Worm (Caenorhabditis elegans) whole organism, L4 larva: ENCODE data around the gene dnj-5.

Experiments
- aly-2 ChIP-seq: sonication (generic microtip); optimal IDR thresholded peaks from 2 replicates; lab custom pipeline; 2018; ENCODE audit warnings: missing biosample characterization, missing genetic modification characterization
- ama-1 ChIP-seq: fragments of 150-350 bp; optimal IDR thresholded peaks from 2 replicates; lab custom pipeline; 2014; ENCODE audit warnings: inconsistent platforms, mixed read lengths
- cey-2 ChIP-seq: sonication (generic microtip); optimal IDR thresholded peaks from 3 replicates; lab custom pipeline; 2017; ENCODE audit warnings: missing genetic modification characterization, mild to moderate bottlenecking, missing compliant biosample characterization, antibody characterized with exemption, borderline replicate concordance; ENCODE audit not compliant: insufficient read depth
- egl-27 ChIP-seq: sonication (generic microtip); optimal IDR thresholded peaks from 3 replicates; lab custom pipeline; 2017; ENCODE audit warnings: missing biosample characterization, missing genetic modification reagents, missing genetic modification characterization
- lir-3 ChIP-seq: sonication (generic microtip); optimal IDR thresholded peaks from 2 replicates; lab custom pipeline; 2016; ENCODE audit warnings: mild to moderate bottlenecking, missing genetic modification characterization, missing compliant biosample characterization
- mdt-29 ChIP-seq: fragments of 200-800 bp; sonication (Bioruptor generic); IDR thresholded peaks from 2 replicates; pipeline ENCODE4 v1.3.6; 2022; ENCODE audit warnings: missing genetic modification reagents, missing genetic modification characterization, missing compliant biosample characterization
- nhr-25 ChIP-seq: sonication (generic microtip); optimal IDR thresholded peaks from 2 replicates; lab custom pipeline; 2017; ENCODE audit warnings: missing genetic modification characterization, mild to moderate bottlenecking, missing compliant biosample characterization, antibody characterized with exemption, moderate library complexity, borderline replicate concordance; ENCODE audit not compliant: insufficient read depth
- snpc-4 ChIP-seq: fragments of 150-350 bp; optimal IDR thresholded peaks from 2 replicates; lab custom pipeline; 2014; ENCODE audit warnings: missing biosample characterization, missing genetic modification characterization
- tra-1 ChIP-seq: fragments of 200-800 bp; sonication (Bioruptor generic); IDR thresholded peaks from 2 replicates; pipeline ENCODE4 v1.3.6; 2022; ENCODE audit warnings: missing genetic modification reagents, missing genetic modification characterization, missing compliant biosample characterization
- vab-7 ChIP-seq: fragments of 200-800 bp; sonication (Bioruptor generic); IDR thresholded peaks from 2 replicates; pipeline ENCODE4 v1.3.6; 2022; ENCODE audit warnings: missing genetic modification reagents, missing genetic modification characterization, missing compliant biosample characterization
- ztf-11 ChIP-seq: fragments of 150-350 bp; optimal IDR thresholded peaks from 2 replicates; lab custom pipeline; 2014; ENCODE audit warnings: missing biosample characterization, missing genetic modification characterization

DNA sequence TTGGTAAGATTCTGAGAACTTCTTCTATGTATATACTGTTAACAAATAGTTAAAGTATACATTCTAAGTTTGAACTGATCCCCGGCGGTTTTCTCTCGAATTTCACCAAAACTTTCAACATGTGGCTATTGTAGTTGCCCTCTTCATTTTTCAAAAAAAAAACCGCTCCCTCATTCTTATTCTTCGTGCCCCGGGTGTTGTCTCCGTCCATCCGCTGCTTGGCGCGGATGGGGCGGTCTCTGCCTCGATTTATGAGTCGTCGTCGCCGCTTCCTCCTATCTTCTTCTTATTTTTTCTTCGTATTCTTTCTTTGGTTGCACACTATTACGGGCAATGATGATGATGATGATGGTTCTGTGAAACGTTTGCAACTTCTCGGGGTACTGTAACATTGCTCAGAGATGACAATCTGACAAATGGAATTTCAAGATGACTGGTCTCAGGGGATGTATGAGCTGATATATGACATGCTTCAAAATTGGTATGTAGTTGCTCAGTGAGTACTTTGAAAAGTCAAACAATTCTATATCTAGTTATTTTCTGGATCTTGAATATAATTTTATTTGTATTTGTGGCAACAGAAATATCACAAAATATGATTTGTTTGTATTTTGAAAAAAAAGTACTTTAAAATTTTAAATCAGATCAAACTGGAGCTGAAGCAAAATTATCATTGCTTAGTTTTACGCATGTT is 37.7 kb downstream of the dnj-5 start:
- no peak for TF ChIP-seq egl-27 (tag; lab: Kevin White, UChicago)
- TF ChIP-seq tra-1 (GFP tag; lab: Robert Waterston, UW) = no peak
- TF ChIP-seq ama-1 (lab: Kevin White, UChicago) = no peak
- peak; percentile 38; the same call in 1 of the 2 replicates for TF ChIP-seq vab-7
- TF ChIP-seq mdt-29 = no peak
- no peak for TF ChIP-seq snpc-4 (tag; lab: Kevin White, UChicago)
- no peak for TF ChIP-seq lir-3 (tag; lab: Kevin White, UChicago)
- no peak for TF ChIP-seq aly-2 (tag; lab: Kevin White, UChicago)
- no peak for TF ChIP-seq nhr-25 (tag; lab: Kevin White, UChicago)
- TF ChIP-seq cey-2 (tag; lab: Kevin White, UChicago) = no peak
- TF ChIP-seq ztf-11 (tag; lab: Kevin White, UChicago) = no peak
